Fruit fly (Drosophila melanogaster) whole organism, prepupa: ENCODE measurements around the gene CG10462.

Source experiments
- CG10631 ChIP-seq: fragments of 200-800 bp; sonication (Bioruptor generic); optimal IDR thresholded peaks from 2 replicates; lab custom pipeline; 2016; ENCODE audit warnings: missing biosample characterization, missing genetic modification characterization
- CG10669 ChIP-seq: fragments of 200-800 bp; sonication (Bioruptor generic); optimal IDR thresholded peaks from 3 replicates; lab custom pipeline; 2018; ENCODE audit warnings: missing biosample characterization, mild to moderate bottlenecking, missing genetic modification characterization, moderate library complexity
- CG11294 ChIP-seq: fragments of 200-800 bp; sonication (Bioruptor generic); IDR thresholded peaks from 2 replicates; pipeline ENCODE4 v1.3.6; 2022; ENCODE audit warnings: missing biosample characterization, missing genetic modification characterization
- CG11762 ChIP-seq: fragments of 200-800 bp; sonication (Bioruptor generic); optimal IDR thresholded peaks from 3 replicates; lab custom pipeline; 2016; ENCODE audit warnings: missing biosample characterization, missing genetic modification characterization; ENCODE audit not compliant: insufficient read depth
- CG11902 ChIP-seq: fragments of 200-800 bp; sonication (Bioruptor generic); optimal IDR thresholded peaks from 3 replicates; lab custom pipeline; 2016; ENCODE audit warnings: missing biosample characterization, missing genetic modification characterization
- CG15336 ChIP-seq: fragments of 200-800 bp; sonication (Bioruptor generic); IDR thresholded peaks from 2 replicates; pipeline ENCODE4 v1.3.6; 2022; ENCODE audit warnings: missing biosample characterization, missing genetic modification characterization
- CG1621 ChIP-seq: fragments of 200-800 bp; sonication (Bioruptor generic); optimal IDR thresholded peaks from 3 replicates; lab custom pipeline; 2018; ENCODE audit warnings: missing biosample characterization, mild to moderate bottlenecking, missing genetic modification characterization
- CG3032 ChIP-seq: fragments of 200-800 bp; optimal IDR thresholded peaks from 2 replicates; lab custom pipeline; 2019; ENCODE audit warnings: missing biosample characterization, mild to moderate bottlenecking, missing genetic modification characterization, moderate library complexity
- CG31627 ChIP-seq: fragments of 200-800 bp; sonication (Bioruptor generic); optimal IDR thresholded peaks from 3 replicates; lab custom pipeline; 2016; ENCODE audit warnings: missing biosample characterization, missing genetic modification characterization
- CG32006 ChIP-seq: fragments of 200-800 bp; sonication (Bioruptor generic); optimal IDR thresholded peaks from 3 replicates; lab custom pipeline; 2017; ENCODE audit warnings: missing biosample characterization, mild to moderate bottlenecking, missing genetic modification characterization
- CG3919 ChIP-seq: fragments of 200-800 bp; sonication (Bioruptor generic); optimal IDR thresholded peaks from 3 replicates; lab custom pipeline; 2016; ENCODE audit warnings: missing biosample characterization, missing genetic modification characterization
- CG4318 ChIP-seq: fragments of 200-800 bp; sonication (Bioruptor generic); optimal IDR thresholded peaks from 3 replicates; lab custom pipeline; 2017; ENCODE audit warnings: missing biosample characterization, mild to moderate bottlenecking, missing genetic modification characterization
- CG6163 ChIP-seq: fragments of 200-800 bp; sonication (Bioruptor generic); IDR thresholded peaks from 3 replicates; pipeline ENCODE4 v1.3.6; 2022; ENCODE audit warnings: missing biosample characterization, missing genetic modification characterization
- CG6276 ChIP-seq: fragments of 200-800 bp; sonication (Bioruptor generic); optimal IDR thresholded peaks from 2 replicates; lab custom pipeline; 2017; ENCODE audit warnings: missing biosample characterization, mild to moderate bottlenecking, missing genetic modification characterization
- CG6808 ChIP-seq: fragments of 200-800 bp; sonication (Bioruptor generic); optimal IDR thresholded peaks from 3 replicates; lab custom pipeline; 2017; ENCODE audit warnings: missing biosample characterization, missing genetic modification characterization, mild to moderate bottlenecking, moderate library complexity, missing genetic modification reagents
- CG6854 ChIP-seq: fragments of 200-800 bp; sonication (Bioruptor generic); optimal IDR thresholded peaks from 2 replicates; lab custom pipeline; 2017; ENCODE audit warnings: missing biosample characterization, mild to moderate bottlenecking, missing genetic modification characterization
- CG7368 ChIP-seq: fragments of 200-800 bp; sonication (Bioruptor generic); optimal IDR thresholded peaks from 3 replicates; lab custom pipeline; 2016; ENCODE audit warnings: missing biosample characterization, missing genetic modification characterization
- CG8119 ChIP-seq: fragments of 200-800 bp; sonication (Bioruptor generic); IDR thresholded peaks from 3 replicates; pipeline ENCODE4 v1.3.6; 2022; ENCODE audit warnings: missing biosample characterization, missing genetic modification characterization
- CG8319 ChIP-seq: fragments of 200-800 bp; sonication (Bioruptor generic); optimal IDR thresholded peaks from 3 replicates; lab custom pipeline; 2016; ENCODE audit warnings: missing biosample characterization, missing genetic modification characterization
- CG8632 ChIP-seq: fragments of 200-800 bp; sonication (Bioruptor generic); optimal IDR thresholded peaks from 3 replicates; lab custom pipeline; 2016; ENCODE audit warnings: missing biosample characterization, missing genetic modification characterization
- CG9139 ChIP-seq: fragments of 200-800 bp; sonication (Bioruptor generic); optimal IDR thresholded peaks from 3 replicates; lab custom pipeline; 2017; ENCODE audit warnings: missing biosample characterization, mild to moderate bottlenecking, missing genetic modification characterization
- Eip75B ChIP-seq: fragments of 200-800 bp; sonication (Bioruptor generic); optimal IDR thresholded peaks from 3 replicates; lab custom pipeline; 2016; ENCODE audit warnings: missing biosample characterization, missing genetic modification characterization
- Eip78C ChIP-seq: fragments of 200-800 bp; sonication (Bioruptor generic); peaks from one replicate; lab custom pipeline; 2016; ENCODE audit warnings: missing biosample characterization, missing genetic modification characterization
- Eip93F ChIP-seq: fragments of 200-800 bp; sonication (Bioruptor generic); optimal IDR thresholded peaks from 2 replicates; lab custom pipeline; 2016; ENCODE audit warnings: missing biosample characterization, mild to moderate bottlenecking, missing genetic modification characterization
- Ets96B ChIP-seq: fragments of 200-800 bp; optimal IDR thresholded peaks from 2 replicates; lab custom pipeline; 2019; ENCODE audit warnings: missing biosample characterization, mild to moderate bottlenecking, missing genetic modification characterization, moderate library complexity
- Hr38 ChIP-seq: sonication (Bioruptor generic); optimal IDR thresholded peaks from 2 replicates; lab custom pipeline; 2016; ENCODE audit warnings: missing biosample characterization, missing genetic modification characterization
- Hr39 ChIP-seq: fragments of 200-800 bp; sonication (Bioruptor generic); optimal IDR thresholded peaks from 2 replicates; lab custom pipeline; 2016; ENCODE audit warnings: missing biosample characterization, missing genetic modification characterization
- OdsH ChIP-seq: fragments of 200-800 bp; sonication (Bioruptor generic); optimal IDR thresholded peaks from 3 replicates; lab custom pipeline; 2016; ENCODE audit warnings: missing biosample characterization, missing genetic modification characterization
- Smox ChIP-seq: fragments of 200-800 bp; sonication (Bioruptor generic); optimal IDR thresholded peaks from 3 replicates; lab custom pipeline; 2016; ENCODE audit warnings: missing biosample characterization, missing genetic modification characterization
- Sox102F ChIP-seq: fragments of 200-800 bp; sonication (Bioruptor generic); optimal IDR thresholded peaks from 2 replicates; lab custom pipeline; 2016; ENCODE audit warnings: missing biosample characterization, mild to moderate bottlenecking, missing genetic modification characterization
- Sox15 ChIP-seq: fragments of 200-800 bp; sonication (Bioruptor generic); optimal IDR thresholded peaks from 3 replicates; lab custom pipeline; 2016; ENCODE audit warnings: missing biosample characterization, missing genetic modification characterization
- achi ChIP-seq: fragments of 200-800 bp; sonication (Bioruptor generic); optimal IDR thresholded peaks from 3 replicates; lab custom pipeline; 2016; ENCODE audit warnings: missing biosample characterization, missing genetic modification characterization
- cyc ChIP-seq: fragments of 200-800 bp; sonication (Bioruptor generic); optimal IDR thresholded peaks from 3 replicates; lab custom pipeline; 2016; ENCODE audit warnings: missing biosample characterization, missing genetic modification characterization
- dsx ChIP-seq: fragments of 200-800 bp; optimal IDR thresholded peaks from 3 replicates; lab custom pipeline; 2019; ENCODE audit warnings: missing biosample characterization, mild to moderate bottlenecking, missing genetic modification characterization, moderate library complexity; ENCODE audit not compliant: poor library complexity, severe bottlenecking
- eg ChIP-seq: fragments of 200-800 bp; sonication (Bioruptor generic); IDR thresholded peaks from 3 replicates; pipeline ENCODE4 v1.3.6; 2022; ENCODE audit warnings: missing biosample characterization, missing genetic modification characterization
- fd59A ChIP-seq: fragments of 200-800 bp; sonication (Bioruptor generic); optimal IDR thresholded peaks from 2 replicates; lab custom pipeline; 2017; ENCODE audit warnings: missing biosample characterization, mild to moderate bottlenecking, missing genetic modification characterization, missing genetic modification reagents
- fkh ChIP-seq: fragments of 200-800 bp; sonication (Bioruptor generic); optimal IDR thresholded peaks from 3 replicates; lab custom pipeline; 2017; ENCODE audit warnings: missing biosample characterization, mild to moderate bottlenecking, missing genetic modification characterization, moderate library complexity
- lz ChIP-seq: fragments of 200-800 bp; sonication (Bioruptor generic); optimal IDR thresholded peaks from 3 replicates; lab custom pipeline; 2016; ENCODE audit warnings: missing biosample characterization, missing genetic modification characterization
- pdm3 ChIP-seq: fragments of 200-800 bp; sonication (Bioruptor generic); optimal IDR thresholded peaks from 3 replicates; lab custom pipeline; 2016; ENCODE audit warnings: missing biosample characterization, missing genetic modification characterization
- spab ChIP-seq: fragments of 200-800 bp; sonication (Bioruptor generic); optimal IDR thresholded peaks from 2 replicates; lab custom pipeline; 2017; ENCODE audit warnings: missing biosample characterization, mild to moderate bottlenecking, missing genetic modification characterization, missing genetic modification reagents
- svp ChIP-seq: fragments of 200-800 bp; sonication (Bioruptor generic); peaks from one replicate; lab custom pipeline; 2016; ENCODE audit warnings: missing biosample characterization, missing genetic modification characterization
- topi ChIP-seq: fragments of 200-800 bp; sonication (Bioruptor generic); optimal IDR thresholded peaks from 3 replicates; lab custom pipeline; 2016; ENCODE audit warnings: missing biosample characterization, missing genetic modification characterization
- vri ChIP-seq: fragments of 200-800 bp; sonication (Bioruptor generic); optimal IDR thresholded peaks from 3 replicates; lab custom pipeline; 2016; ENCODE audit warnings: missing biosample characterization, mild to moderate bottlenecking, missing genetic modification characterization

CG10462 gene

dm6 chr2L:19763773-19764580 lies 28.2 kb upstream of the CG10462 start, which contains the start of gene fbp (continued):
- TF ChIP-seq CG1621 (no peak), Sox102F (GFP tag; lab: Kevin White, UChicago) (peak; percentile 38), CG6854 (no peak), dsx (GFP tag; lab: Kevin White, UChicago) (peak; percentile 73), CG4318 (GFP tag; lab: Kevin White, UChicago) (peak; percentile 79), CG15336 (GFP tag; lab: Robert Waterston, UW) (peak; percentile 39; the same call in 1 of the 2 replicates), CG8632 (GFP tag; lab: Kevin White, UChicago) (peak; percentile 80), fd59A (peak; percentile 77), CG10631 (GFP tag; lab: Kevin White, UChicago) (peak; percentile 84), achi (peak; percentile 80), fkh (GFP tag; lab: Kevin White, UChicago) (peak; percentile 45), Eip93F (GFP tag; lab: Kevin White, UChicago) (peak; percentile 20), CG7368 (GFP tag; lab: Kevin White, UChicago) (peak; percentile 41), eg (GFP tag; lab: Robert Waterston, UW) (peak; percentile 62), spab (GFP tag; lab: Kevin White, UChicago) (peak; percentile 74), CG10669 (GFP tag; lab: Kevin White, UChicago) (peak; percentile 50), cyc (GFP tag; lab: Kevin White, UChicago) (peak; percentile 57), CG9139 (GFP tag; lab: Kevin White, UChicago) (peak; percentile 30), CG3032 (tag; lab: Kevin White, UChicago) (peak; percentile 77), CG31627 (GFP tag; lab: Kevin White, UChicago) (peak; percentile 60), pdm3 (peak; percentile 42), CG11902 (GFP tag; lab: Kevin White, UChicago) (peak; percentile 68), Ets96B (peak; percentile 73), CG11294 (GFP tag; lab: Robert Waterston, UW) (no peak)

DNA sequence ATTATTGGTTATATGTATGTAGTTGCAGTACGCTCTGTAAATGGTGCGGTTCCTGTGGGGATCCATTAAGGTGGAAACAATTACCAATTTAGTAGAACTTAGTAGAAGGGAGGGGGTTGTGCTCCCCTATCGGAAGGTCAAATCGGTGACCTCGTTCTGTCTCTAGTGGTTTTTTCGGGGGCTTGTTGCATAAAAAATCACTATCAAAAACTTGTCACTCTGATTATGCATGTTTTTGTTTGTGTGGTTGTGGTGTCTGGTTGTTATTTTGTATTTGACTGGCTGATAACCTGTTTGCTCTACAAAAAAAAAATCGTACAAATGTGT lies 27.6 kb upstream of the CG10462 start:
- TF ChIP-seq CG8319 (GFP tag; lab: Kevin White, UChicago) = no peak
- peak; percentile 91 for TF ChIP-seq svp
- TF ChIP-seq CG7368 (GFP tag; lab: Kevin White, UChicago) = no peak
- TF ChIP-seq CG3919 (GFP tag; lab: Kevin White, UChicago) = no peak
- TF ChIP-seq CG32006 (GFP tag; lab: Kevin White, UChicago) = no peak
- TF ChIP-seq OdsH (GFP tag; lab: Kevin White, UChicago) = no peak
- no peak for TF ChIP-seq Sox15
- TF ChIP-seq Eip78C (GFP tag; lab: Kevin White, UChicago) = peak; percentile 27
- no peak for TF ChIP-seq Sox102F (GFP tag; lab: Kevin White, UChicago)
- TF ChIP-seq lz = no peak
- no peak for TF ChIP-seq Eip75B (GFP tag; lab: Kevin White, UChicago)
- no peak for TF ChIP-seq Hr38 (GFP tag; lab: Kevin White, UChicago)

- TF ChIP-seq CG3032 (tag; lab: Kevin White, UChicago) = peak; percentile 89
- peak; percentile 93 for TF ChIP-seq eg (GFP tag; lab: Robert Waterston, UW)
- TF ChIP-seq CG8119 (GFP tag; lab: Robert Waterston, UW) = peak; percentile 80
- TF ChIP-seq pdm3 = no peak
- TF ChIP-seq CG6276 (GFP tag; lab: Kevin White, UChicago) = peak; percentile 58
- peak; percentile 62 for TF ChIP-seq Eip93F (GFP tag; lab: Kevin White, UChicago)
- peak; percentile 78 for TF ChIP-seq CG8319 (GFP tag; lab: Kevin White, UChicago)
- peak; percentile 65 for TF ChIP-seq Hr38 (GFP tag; lab: Kevin White, UChicago)
- TF ChIP-seq CG11294 (GFP tag; lab: Robert Waterston, UW) = peak; percentile 82
- TF ChIP-seq CG10631 (GFP tag; lab: Kevin White, UChicago) = no peak
- no peak for TF ChIP-seq CG4318 (GFP tag; lab: Kevin White, UChicago)
- peak; percentile 87 for TF ChIP-seq topi (GFP tag; lab: Kevin White, UChicago)
- TF ChIP-seq CG3919 (GFP tag; lab: Kevin White, UChicago) = peak; percentile 87
- TF ChIP-seq CG6854 = peak; percentile 68
- TF ChIP-seq Sox102F (GFP tag; lab: Kevin White, UChicago) = peak; percentile 76
- TF ChIP-seq dsx (GFP tag; lab: Kevin White, UChicago) = no peak
- TF ChIP-seq Smox = peak; percentile 83
- peak; percentile 92 for TF ChIP-seq CG6163 (GFP tag; lab: Robert Waterston, UW)
- peak; percentile 76 for TF ChIP-seq CG11762 (GFP tag; lab: Kevin White, UChicago)
- peak; percentile 78 for TF ChIP-seq CG11902 (GFP tag; lab: Kevin White, UChicago)
- TF ChIP-seq Hr39 (GFP tag; lab: Kevin White, UChicago) = peak; percentile 93
- peak; percentile 91 for TF ChIP-seq svp
- TF ChIP-seq achi = peak; percentile 87
- peak; percentile 66 for TF ChIP-seq vri (GFP tag; lab: Kevin White, UChicago)
- peak; percentile 71 for TF ChIP-seq CG6808
Measured at dm6 chr2L:19758511-19759128, 22.8 kb upstream of the CG10462 start, which contains the start of the genes CG10628 and Dus3. TSS of gene CG10628 (minus strand) at chr2L:19758615. TSS of gene Dus3 (plus strand) at chr2L:19758879.
